Fruit fly (Drosophila melanogaster): ENCODE results near the gene CG11349.

The CG11349 gene

DNA sequence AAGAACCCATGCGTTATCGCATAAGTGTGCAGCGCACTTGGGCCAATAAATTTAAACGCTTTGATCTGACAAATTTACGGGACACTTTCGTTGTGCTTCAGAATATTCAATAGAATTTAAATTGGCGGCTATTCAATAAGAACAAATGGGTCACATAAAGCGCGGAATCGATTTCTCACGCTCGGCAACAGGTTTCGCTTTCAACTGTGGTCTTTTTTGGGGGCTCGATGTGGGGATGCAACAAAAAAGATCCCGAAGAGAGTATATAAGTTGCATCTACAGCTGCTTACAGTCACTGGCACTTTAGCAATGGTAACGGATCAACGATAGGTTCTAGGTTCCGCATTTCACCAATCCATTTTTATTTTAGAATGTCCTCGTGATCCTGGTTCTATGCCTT is at the start of gene CG11349:
Gene CG11349 (plus strand): TSS at position 301 of the 400 bp plus-strand sequence.
- TF ChIP-seq pad (GFP tag; optimal IDR thresholded peaks at IDR 0.05) (no peak), CG11617 (GFP tag; optimal IDR thresholded peaks at IDR 0.05) (no peak), Clk (GFP tag; optimal IDR thresholded peaks at IDR 0.05) (no peak), Crg-1 (GFP tag; optimal IDR thresholded peaks at IDR 0.05) (no peak), CG7101 (tag; optimal IDR thresholded peaks at IDR 0.05) (no peak), cic (GFP tag; optimal IDR thresholded peaks at IDR 0.05) (no peak), tj (GFP tag; optimal IDR thresholded peaks at IDR 0.05) (no peak), CG33017 (tag; optimal IDR thresholded peaks at IDR 0.05) (no peak), toe (GFP tag; optimal IDR thresholded peaks at IDR 0.05) (no peak), CG5204 (GFP tag; optimal IDR thresholded peaks at IDR 0.05) (no peak)

DNA sequence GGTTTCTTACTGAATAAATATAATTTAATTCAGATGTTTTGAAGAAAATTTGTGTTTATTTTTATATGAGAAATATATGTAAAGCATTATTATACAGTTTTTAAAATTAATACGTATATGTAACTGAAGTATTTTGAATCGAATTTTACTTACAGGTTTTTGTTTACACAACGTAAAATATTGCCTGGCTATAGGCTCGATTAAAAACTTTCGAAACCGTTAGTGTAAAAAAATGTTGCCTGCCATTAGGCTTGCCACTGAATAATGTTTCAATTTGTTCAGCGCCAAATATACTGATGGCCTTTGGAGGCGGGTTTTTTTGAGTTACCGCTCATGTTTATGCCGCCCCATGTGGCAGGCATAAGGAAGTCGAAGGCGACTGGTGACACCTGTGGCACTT is 46.3 kb upstream of the CG11349 start:
- no peak for TF ChIP-seq pad (GFP tag; optimal IDR thresholded peaks at IDR 0.05)
- TF ChIP-seq CG12768 (GFP tag; optimal IDR thresholded peaks at IDR 0.05) = no peak
- no peak for TF ChIP-seq CG7045 (GFP tag; optimal IDR thresholded peaks at IDR 0.05)
- no peak for TF ChIP-seq cic (GFP tag; optimal IDR thresholded peaks at IDR 0.05)
- no peak for TF ChIP-seq CG5204 (GFP tag; optimal IDR thresholded peaks at IDR 0.05)
- TF ChIP-seq Mnt (GFP tag; optimal IDR thresholded peaks at IDR 0.05) = no peak
- TF ChIP-seq kay (GFP tag; ENCODE audit: borderline replicate concordance) = no peak
- TF ChIP-seq CG14711 (tag; optimal IDR thresholded peaks at IDR 0.05) = no peak
- no peak for TF ChIP-seq CG1620 (GFP tag; optimal IDR thresholded peaks at IDR 0.05)
- no peak for TF ChIP-seq toe (GFP tag; optimal IDR thresholded peaks at IDR 0.05)
- TF ChIP-seq CG11617 (GFP tag; optimal IDR thresholded peaks at IDR 0.05) = no peak
- TF ChIP-seq bab1 (GFP tag; optimal IDR thresholded peaks at IDR 0.05) = no peak
- no peak for TF ChIP-seq Hr96 (GFP tag; optimal IDR thresholded peaks at IDR 0.05)
- TF ChIP-seq CG33017 (tag; optimal IDR thresholded peaks at IDR 0.05) = no peak
- TF ChIP-seq Crg-1 (GFP tag; optimal IDR thresholded peaks at IDR 0.05) = no peak

DNA sequence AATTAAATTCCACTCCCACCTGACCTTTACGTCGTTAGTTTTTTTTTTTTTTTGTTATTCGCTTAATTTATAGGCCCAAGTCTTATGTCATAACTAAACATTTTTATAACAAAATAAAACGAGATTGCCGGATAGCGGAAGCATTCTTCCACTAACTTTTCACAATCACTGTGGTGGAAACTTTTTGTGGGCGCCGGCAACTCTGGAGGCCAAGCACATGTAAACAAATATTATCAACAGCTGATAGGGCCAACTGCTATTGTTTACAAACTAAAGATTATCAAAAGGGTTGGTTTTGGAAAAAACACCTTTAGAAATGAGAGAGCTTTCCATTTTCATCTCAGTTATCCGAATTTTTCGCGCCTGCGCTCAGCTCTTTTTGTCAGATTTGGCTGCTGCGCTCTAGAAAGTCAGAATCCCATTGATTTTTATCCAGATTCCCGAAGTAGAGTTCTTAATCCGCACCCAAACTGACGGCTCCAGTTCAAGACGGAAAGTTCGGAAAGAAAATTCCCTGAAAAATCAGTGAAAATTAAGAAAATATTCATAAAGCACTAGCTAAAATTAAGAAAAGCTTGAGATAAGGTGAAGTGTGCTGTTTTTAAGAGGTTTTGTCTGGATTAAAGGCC is 43.8 kb upstream of the CG11349 start, which contains the start of gene nAChRbeta1:
Gene nAChRbeta1 (plus strand): TSS at position 432 of the 629 bp plus-strand sequence.
- TF ChIP-seq CG33017 (tag; optimal IDR thresholded peaks at IDR 0.05) = no peak
- peak; percentile 80 for TF ChIP-seq CG14711 (tag; optimal IDR thresholded peaks at IDR 0.05)

DNA sequence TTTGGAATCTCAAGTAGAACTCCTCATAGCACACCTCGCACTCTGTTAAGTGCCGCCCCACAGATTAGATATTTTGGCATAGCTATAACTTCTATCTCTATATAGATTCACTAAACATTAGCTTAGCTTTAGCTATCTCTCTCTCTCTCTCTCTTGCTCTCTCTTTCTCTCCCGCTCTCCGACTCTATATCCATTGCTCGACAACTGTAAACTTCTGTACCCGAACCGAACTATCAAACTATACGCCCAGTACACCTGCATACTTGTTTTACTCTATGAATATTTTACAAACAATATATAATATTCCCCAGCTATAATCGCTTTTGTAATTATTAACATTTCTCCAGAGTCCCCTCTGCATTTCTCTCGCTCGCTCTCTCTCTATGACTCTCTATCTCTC is 42.5 kb upstream of the CG11349 start:
- TF ChIP-seq CG11617 (GFP tag; optimal IDR thresholded peaks at IDR 0.05) (no peak), CG7101 (tag; optimal IDR thresholded peaks at IDR 0.05) (no peak), pad (GFP tag; optimal IDR thresholded peaks at IDR 0.05) (no peak), Mnt (GFP tag; optimal IDR thresholded peaks at IDR 0.05) (no peak), CG1620 (GFP tag; optimal IDR thresholded peaks at IDR 0.05) (no peak), CG33017 (tag; optimal IDR thresholded peaks at IDR 0.05) (no peak), Crg-1 (GFP tag; optimal IDR thresholded peaks at IDR 0.05) (no peak), Hr96 (GFP tag; optimal IDR thresholded peaks at IDR 0.05) (no peak), tj (GFP tag; optimal IDR thresholded peaks at IDR 0.05) (no peak), CG12768 (GFP tag; optimal IDR thresholded peaks at IDR 0.05) (no peak), CG14711 (tag; optimal IDR thresholded peaks at IDR 0.05) (no peak), kay (GFP tag; ENCODE audit: borderline replicate concordance) (no peak), cic (GFP tag; optimal IDR thresholded peaks at IDR 0.05) (no peak), toe (GFP tag; optimal IDR thresholded peaks at IDR 0.05) (no peak), CG5204 (GFP tag; optimal IDR thresholded peaks at IDR 0.05) (no peak), Clk (GFP tag; optimal IDR thresholded peaks at IDR 0.05) (no peak), cnc (optimal IDR thresholded peaks at IDR 0.05) (no peak)

DNA sequence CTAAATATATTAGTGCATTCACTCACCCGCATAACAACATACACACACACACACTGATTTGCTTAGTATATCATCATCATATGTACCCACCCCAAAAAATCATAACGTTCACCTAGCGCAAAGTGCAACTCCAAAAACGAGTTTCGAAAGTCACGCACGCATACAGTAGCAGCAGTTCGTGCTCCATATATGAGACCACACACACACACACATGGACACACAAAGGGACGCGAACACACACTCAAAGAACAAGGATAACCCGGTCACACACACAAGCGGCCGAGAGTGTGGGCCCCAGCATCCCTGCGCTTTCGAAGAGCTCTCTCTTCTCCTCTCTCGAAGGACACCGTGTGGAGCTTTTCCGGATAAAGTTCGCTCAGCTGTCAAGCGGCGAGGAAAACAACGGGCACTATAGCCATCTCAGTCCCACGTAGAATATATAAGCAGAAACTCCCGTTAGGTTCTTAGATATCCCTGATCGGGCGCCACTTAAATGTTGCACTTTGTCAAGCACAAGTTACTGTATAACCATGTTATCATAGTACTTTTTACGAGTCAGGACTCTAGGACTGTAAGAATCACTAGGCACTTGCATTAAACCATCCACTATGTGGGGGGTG is 41.6 kb upstream of the CG11349 start:
- TF ChIP-seq Hr96 (GFP tag; optimal IDR thresholded peaks at IDR 0.05) (no peak), Mnt (GFP tag; optimal IDR thresholded peaks at IDR 0.05) (no peak), bab1 (GFP tag; optimal IDR thresholded peaks at IDR 0.05) (no peak), CG12768 (GFP tag; optimal IDR thresholded peaks at IDR 0.05) (no peak), Clk (GFP tag; optimal IDR thresholded peaks at IDR 0.05) (no peak), CG33017 (tag; optimal IDR thresholded peaks at IDR 0.05) (no peak), CG14711 (tag; optimal IDR thresholded peaks at IDR 0.05) (no peak), CG11617 (GFP tag; optimal IDR thresholded peaks at IDR 0.05) (no peak), ovo (GFP tag; optimal IDR thresholded peaks at IDR 0.05) (no peak), Crg-1 (GFP tag; optimal IDR thresholded peaks at IDR 0.05) (no peak), CG5204 (GFP tag; optimal IDR thresholded peaks at IDR 0.05) (no peak), cnc (optimal IDR thresholded peaks at IDR 0.05) (no peak), tj (GFP tag; optimal IDR thresholded peaks at IDR 0.05) (no peak), pad (GFP tag; optimal IDR thresholded peaks at IDR 0.05) (no peak), kay (GFP tag; ENCODE audit: borderline replicate concordance) (no peak), CG7045 (GFP tag; optimal IDR thresholded peaks at IDR 0.05) (no peak), toe (GFP tag; optimal IDR thresholded peaks at IDR 0.05) (no peak), CG1620 (GFP tag; optimal IDR thresholded peaks at IDR 0.05) (no peak)

DNA sequence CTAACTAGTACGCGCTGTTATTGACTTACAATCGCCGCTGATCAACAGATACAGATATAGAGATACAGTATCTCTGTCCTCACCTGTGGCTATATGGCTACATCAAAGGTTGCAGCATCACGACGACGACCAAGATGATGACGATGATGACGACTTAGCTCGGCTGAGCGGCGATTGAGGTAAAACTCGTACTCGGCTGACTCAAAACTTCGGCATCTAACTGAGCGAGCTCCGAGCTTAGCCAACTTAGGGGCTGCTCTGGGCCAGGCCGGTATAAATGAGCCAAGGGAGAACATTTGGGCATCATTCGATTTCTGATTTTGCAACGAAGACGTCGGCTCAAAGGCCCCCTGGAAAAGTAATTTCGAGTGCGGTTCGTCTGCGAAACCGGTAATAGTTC is 36.4 kb upstream of the CG11349 start, which contains the start of gene CG15021:
Gene CG15021 (plus strand): TSS at position 301 of the 400 bp plus-strand sequence.
- TF ChIP-seq CG7101 (tag; optimal IDR thresholded peaks at IDR 0.05) (no peak), cic (GFP tag; optimal IDR thresholded peaks at IDR 0.05) (no peak), kay (GFP tag; ENCODE audit: borderline replicate concordance) (no peak), CG11617 (GFP tag; optimal IDR thresholded peaks at IDR 0.05) (no peak)
